Fruit fly (Drosophila melanogaster) whole organism, pupa: ENCODE data around the gene CG43156.
A peak's percentile ranks its signal among the peaks of the same experiment; 100 is the strongest.

ENCODE experiments used
- CG10348 ChIP-seq: fragments of 200-800 bp; sonication (Bioruptor generic); IDR thresholded peaks from 2 replicates; pipeline ENCODE4 v1.3.6; 2022; ENCODE audit warnings: missing biosample characterization, missing genetic modification characterization
- CG12605 ChIP-seq: fragments of 200-800 bp; sonication (Bioruptor generic); IDR thresholded peaks from 2 replicates; pipeline ENCODE4 v1.3.6; 2022; ENCODE audit warnings: missing biosample characterization, missing genetic modification characterization
- CG13204 ChIP-seq: fragments of 200-800 bp; sonication (Bioruptor generic); optimal IDR thresholded peaks from 2 replicates; lab custom pipeline; 2018; ENCODE audit warnings: missing biosample characterization, mild to moderate bottlenecking, missing genetic modification characterization, moderate library complexity
- CG14655 ChIP-seq: fragments of 200-800 bp; sonication (Bioruptor generic); optimal IDR thresholded peaks from 3 replicates; lab custom pipeline; 2017; ENCODE audit warnings: mild to moderate bottlenecking, missing biosample characterization, missing genetic modification reagents, missing genetic modification characterization
- CG15710 ChIP-seq: fragments of 200-800 bp; sonication (Bioruptor generic); optimal IDR thresholded peaks from 2 replicates; lab custom pipeline; 2018; ENCODE audit warnings: missing biosample characterization, mild to moderate bottlenecking, missing genetic modification characterization, moderate library complexity
- CG17806 ChIP-seq: fragments of 200-800 bp; sonication (Bioruptor generic); optimal IDR thresholded peaks from 2 replicates; lab custom pipeline; 2018; ENCODE audit warnings: missing biosample characterization, mild to moderate bottlenecking, missing genetic modification characterization, moderate library complexity
- CG32121 ChIP-seq: fragments of 200-800 bp; sonication (Bioruptor generic); IDR thresholded peaks from 2 replicates; pipeline ENCODE4 v1.3.6; 2022; ENCODE audit warnings: missing biosample characterization, missing genetic modification characterization
- CG34367 ChIP-seq: fragments of 200-800 bp; sonication (Bioruptor generic); optimal IDR thresholded peaks from 2 replicates; lab custom pipeline; 2018; ENCODE audit warnings: missing biosample characterization, mild to moderate bottlenecking, missing genetic modification characterization
- CG4496 ChIP-seq: fragments of 200-800 bp; sonication (Bioruptor generic); IDR thresholded peaks from 3 replicates; pipeline ENCODE4 v1.3.6; 2022; ENCODE audit warnings: missing biosample characterization, missing genetic modification characterization
- CG8159 ChIP-seq: fragments of 200-800 bp; sonication (Bioruptor generic); optimal IDR thresholded peaks from 3 replicates; lab custom pipeline; 2018; ENCODE audit warnings: missing biosample characterization, mild to moderate bottlenecking, missing genetic modification characterization, moderate library complexity
- CG8301 ChIP-seq: fragments of 200-800 bp; sonication (Bioruptor generic); optimal IDR thresholded peaks from 2 replicates; lab custom pipeline; 2018; ENCODE audit warnings: missing biosample characterization, mild to moderate bottlenecking, missing genetic modification characterization
- CG9948 ChIP-seq: fragments of 200-800 bp; sonication (Bioruptor generic); optimal IDR thresholded peaks from 2 replicates; lab custom pipeline; 2018; ENCODE audit warnings: missing biosample characterization, mild to moderate bottlenecking, missing genetic modification characterization, moderate library complexity
- D1 ChIP-seq: fragments of 200-800 bp; sonication (Bioruptor generic); optimal IDR thresholded peaks from 2 replicates; lab custom pipeline; 2018; ENCODE audit warnings: missing biosample characterization, mild to moderate bottlenecking, missing genetic modification characterization, moderate library complexity
- EcR ChIP-seq: fragments of 200-800 bp; sonication (Bioruptor generic); optimal IDR thresholded peaks from 3 replicates; lab custom pipeline; 2019; ENCODE audit warnings: missing biosample characterization, missing genetic modification characterization, mild to moderate bottlenecking, moderate library complexity, missing genetic modification reagents
- Ets98B ChIP-seq: fragments of 200-800 bp; sonication (Bioruptor generic); IDR thresholded peaks from 2 replicates; pipeline ENCODE4 v1.3.6; 2022; ENCODE audit warnings: missing biosample characterization, missing genetic modification characterization
- Pif1A ChIP-seq: fragments of 200-800 bp; sonication (Bioruptor generic); optimal IDR thresholded peaks from 3 replicates; lab custom pipeline; 2016; ENCODE audit warnings: missing biosample characterization, missing genetic modification characterization
- Pif1B ChIP-seq: fragments of 200-800 bp; sonication (Bioruptor generic); optimal IDR thresholded peaks from 3 replicates; lab custom pipeline; 2016; ENCODE audit warnings: missing biosample characterization, missing genetic modification characterization
- Snoo ChIP-seq: fragments of 200-800 bp; sonication (Bioruptor generic); optimal IDR thresholded peaks from 3 replicates; lab custom pipeline; 2017; ENCODE audit warnings: missing biosample characterization, mild to moderate bottlenecking, missing genetic modification characterization, inconsistent platforms
- fd96Ca ChIP-seq: fragments of 200-800 bp; sonication (Bioruptor generic); IDR thresholded peaks from 3 replicates; pipeline ENCODE4 v1.3.6; 2022; ENCODE audit warnings: missing biosample characterization, missing genetic modification characterization
- gl ChIP-seq: fragments of 200-800 bp; sonication (Bioruptor generic); optimal IDR thresholded peaks from 2 replicates; lab custom pipeline; 2018; ENCODE audit warnings: missing biosample characterization, mild to moderate bottlenecking, missing genetic modification characterization
- rn ChIP-seq: fragments of 200-800 bp; sonication (Bioruptor generic); IDR thresholded peaks from 2 replicates; pipeline ENCODE4 v1.3.6; 2022; ENCODE audit warnings: missing biosample characterization, missing genetic modification characterization

The CG43156 gene

dm6 chrX:11894198-11894597 is 12.5 kb downstream of the CG43156 start:
- no peak for TF ChIP-seq CG34367
- TF ChIP-seq gl, result no peak
- TF ChIP-seq CG17806 (tag; lab: Kevin White, UChicago), result no peak
- TF ChIP-seq Pif1A (GFP tag; lab: Kevin White, UChicago), result no peak
- no peak for TF ChIP-seq CG12605 (GFP tag; lab: Robert Waterston, UW)
- no peak for TF ChIP-seq Pif1B
- TF ChIP-seq CG8301, result no peak
- no peak for TF ChIP-seq D1 (tag; lab: Kevin White, UChicago)
- TF ChIP-seq fd96Ca (GFP tag; lab: Robert Waterston, UW), result no peak
- no peak for TF ChIP-seq CG13204
- TF ChIP-seq rn (GFP tag; lab: Robert Waterston, UW), result no peak
- no peak for TF ChIP-seq CG9948 (tag; lab: Kevin White, UChicago)
- no peak for TF ChIP-seq CG8159 (tag; lab: Kevin White, UChicago)
- no peak for TF ChIP-seq Ets98B (GFP tag; lab: Robert Waterston, UW)
- no peak for TF ChIP-seq CG32121
- TF ChIP-seq, all 21 proteins: peak for 0

DNA sequence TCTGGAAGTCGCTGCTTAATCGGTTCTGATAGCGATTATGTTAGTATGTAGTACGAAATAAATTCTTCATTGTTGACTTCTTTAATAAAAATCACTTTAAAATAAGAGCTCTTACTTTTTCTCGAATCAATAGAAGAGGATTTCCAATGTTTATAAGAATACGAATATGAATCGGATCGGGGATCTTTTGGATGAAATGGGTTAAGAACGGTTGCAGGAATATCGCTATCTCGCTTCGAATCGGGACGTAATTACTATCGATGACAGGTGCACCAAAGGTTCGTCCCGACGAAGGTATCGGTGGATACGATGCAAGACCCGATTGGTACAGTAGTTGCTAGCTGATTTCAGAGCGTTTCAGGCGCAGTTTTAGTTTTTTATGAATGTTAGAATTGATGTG is 13.0 kb downstream of the CG43156 start, which contains the start of gene wisp:
wisp (plus strand) TSS at position 301 of the 400 bp plus-strand sequence.
- TF ChIP-seq CG4496 (GFP tag; lab: Robert Waterston, UW) (no peak), rn (GFP tag; lab: Robert Waterston, UW) (no peak), EcR (no peak), CG15710 (tag; lab: Kevin White, UChicago) (no peak), fd96Ca (GFP tag; lab: Robert Waterston, UW) (no peak), CG12605 (GFP tag; lab: Robert Waterston, UW) (no peak), CG9948 (tag; lab: Kevin White, UChicago) (no peak), Ets98B (GFP tag; lab: Robert Waterston, UW) (no peak)
- TF ChIP-seq, all 21 proteins: peak for 0

- TF ChIP-seq gl (no peak), CG8301 (no peak), CG15710 (tag; lab: Kevin White, UChicago) (no peak), fd96Ca (GFP tag; lab: Robert Waterston, UW) (no peak), Pif1A (GFP tag; lab: Kevin White, UChicago) (no peak), D1 (tag; lab: Kevin White, UChicago) (no peak), CG34367 (no peak)
Measured at dm6 chrX:11891682-11892179, 14.9 kb downstream of the CG43156 start, which contains the start of gene sicily. sicily (plus strand) TSS chrX:11891732.

DNA sequence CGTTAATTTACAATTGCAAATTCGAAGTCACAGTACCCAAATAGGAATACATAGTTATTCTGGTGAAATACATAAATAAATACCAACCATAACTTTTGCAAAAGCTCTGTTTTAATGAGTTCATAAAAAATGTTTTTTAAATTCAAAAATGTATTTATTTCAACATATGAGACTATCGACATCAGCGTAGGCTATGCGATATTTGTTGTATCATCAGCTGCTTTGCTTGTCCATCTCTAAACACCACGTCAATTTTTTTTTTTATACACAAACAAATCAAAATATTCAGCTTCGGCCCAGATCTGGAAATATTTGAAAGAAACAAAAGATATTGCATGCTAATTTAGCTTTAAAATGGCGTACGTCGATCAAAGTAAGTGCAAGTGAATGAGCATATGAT is 18.5 kb downstream of the CG43156 start, which contains the start of gene CG1840:
CG1840 (plus strand) TSS at position 211 of the 400 bp plus-strand sequence.
- TF ChIP-seq CG8301 (no peak), CG12605 (GFP tag; lab: Robert Waterston, UW) (peak; percentile 22; the same call in 1 of the 2 replicates)
- TF ChIP-seq, all 21 proteins: peak for 1

dm6 chrX:11886976-11887375 is 19.7 kb downstream of the CG43156 start, which contains the start of the genes CG10353 and SelG:
CG10353 (minus strand) TSS chrX:11887162.
SelG (plus strand) TSS chrX:11887284.
- no peak for TF ChIP-seq D1 (tag; lab: Kevin White, UChicago)
- TF ChIP-seq CG12605 (GFP tag; lab: Robert Waterston, UW), result no peak
- TF ChIP-seq Pif1A (GFP tag; lab: Kevin White, UChicago), result no peak
- TF ChIP-seq EcR, result no peak
- no peak for TF ChIP-seq CG32121
- no peak for TF ChIP-seq CG8301
- no peak for TF ChIP-seq CG34367
- TF ChIP-seq Pif1B, result no peak
- no peak for TF ChIP-seq Ets98B (GFP tag; lab: Robert Waterston, UW)
- TF ChIP-seq gl, result no peak
- no peak for TF ChIP-seq rn (GFP tag; lab: Robert Waterston, UW)
- no peak for TF ChIP-seq CG9948 (tag; lab: Kevin White, UChicago)
- TF ChIP-seq CG15710 (tag; lab: Kevin White, UChicago), result no peak
- no peak for TF ChIP-seq CG13204
- TF ChIP-seq CG10348, result no peak
- no peak for TF ChIP-seq CG8159 (tag; lab: Kevin White, UChicago)
- TF ChIP-seq CG17806 (tag; lab: Kevin White, UChicago), result no peak
- no peak for TF ChIP-seq CG14655 (GFP tag; lab: Kevin White, UChicago)

DNA sequence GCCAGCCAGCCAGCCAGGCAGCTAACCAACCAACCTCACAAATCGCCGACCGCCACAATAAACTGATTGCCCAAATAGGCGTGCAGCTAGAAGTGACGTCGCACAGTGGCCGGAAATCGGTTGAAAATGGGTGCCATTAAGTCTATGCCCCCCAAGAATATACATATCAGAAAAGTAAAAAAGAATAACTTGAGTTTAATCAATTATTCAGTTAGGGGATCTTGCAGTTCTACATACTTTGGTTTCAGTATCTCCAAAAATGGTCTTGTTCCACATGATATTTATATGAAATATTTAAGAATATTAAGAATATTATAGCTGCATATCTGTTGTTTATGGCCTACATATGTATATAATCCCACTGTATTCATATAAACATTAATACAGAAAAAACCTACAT is 21.3 kb downstream of the CG43156 start:
- TF ChIP-seq CG13204 (no peak), Snoo (tag; lab: Kevin White, UChicago) (no peak), gl (no peak), CG15710 (tag; lab: Kevin White, UChicago) (no peak), CG12605 (GFP tag; lab: Robert Waterston, UW) (no peak), CG10348 (no peak), Pif1B (no peak), CG8301 (no peak), CG17806 (tag; lab: Kevin White, UChicago) (no peak), CG4496 (GFP tag; lab: Robert Waterston, UW) (no peak), CG9948 (tag; lab: Kevin White, UChicago) (no peak), EcR (no peak), Ets98B (GFP tag; lab: Robert Waterston, UW) (no peak), CG8159 (tag; lab: Kevin White, UChicago) (no peak), CG32121 (no peak)

dm6 chrX:11884134-11884533 is 22.5 kb downstream of the CG43156 start:
- TF ChIP-seq CG10348 (no peak), fd96Ca (GFP tag; lab: Robert Waterston, UW) (no peak), D1 (tag; lab: Kevin White, UChicago) (no peak), Pif1B (no peak), rn (GFP tag; lab: Robert Waterston, UW) (no peak), Ets98B (GFP tag; lab: Robert Waterston, UW) (no peak), CG15710 (tag; lab: Kevin White, UChicago) (no peak), CG12605 (GFP tag; lab: Robert Waterston, UW) (no peak), gl (no peak), CG4496 (GFP tag; lab: Robert Waterston, UW) (no peak), Pif1A (GFP tag; lab: Kevin White, UChicago) (no peak), CG8301 (no peak), Snoo (tag; lab: Kevin White, UChicago) (no peak), CG9948 (tag; lab: Kevin White, UChicago) (no peak), CG14655 (GFP tag; lab: Kevin White, UChicago) (no peak), CG32121 (no peak), CG8159 (tag; lab: Kevin White, UChicago) (no peak), CG17806 (tag; lab: Kevin White, UChicago) (no peak), CG13204 (no peak)
